Fruit fly (Drosophila melanogaster) whole organism, embryonic: ENCODE measurements around the gene CG34117.

ENCODE experiments used
- Bteb2 ChIP-seq: fragments of 200-800 bp; sonication (Bioruptor generic); optimal IDR thresholded peaks from 2 replicates; lab custom pipeline; 2016; ENCODE audit warnings: missing biosample characterization, missing genetic modification characterization
- CG1024 ChIP-seq: fragments of 200-800 bp; sonication (Bioruptor generic); IDR thresholded peaks from 2 replicates; pipeline ENCODE4 v1.3.6; 2022; ENCODE audit warnings: missing biosample characterization, missing genetic modification characterization
- CG10654 ChIP-seq: fragments of 200-800 bp; sonication (Bioruptor generic); optimal IDR thresholded peaks from 2 replicates; lab custom pipeline; 2016; ENCODE audit warnings: missing biosample characterization, missing genetic modification characterization
- CG12299 ChIP-seq: fragments of 200-800 bp; sonication (Bioruptor generic); optimal IDR thresholded peaks from 2 replicates; lab custom pipeline; 2018; ENCODE audit warnings: missing biosample characterization, mild to moderate bottlenecking, missing genetic modification characterization
- CG13287 ChIP-seq: fragments of 200-800 bp; sonication (Bioruptor generic); IDR thresholded peaks from 2 replicates; pipeline ENCODE4 v1.3.6; 2022; ENCODE audit warnings: missing biosample characterization, missing genetic modification characterization; ENCODE audit not compliant: partially characterized antibody
- CG13624 ChIP-seq: fragments of 200-800 bp; sonication (Bioruptor generic); optimal IDR thresholded peaks from 2 replicates; lab custom pipeline; 2016; ENCODE audit warnings: missing biosample characterization, missing genetic modification characterization
- CG14860 ChIP-seq: fragments of 200-800 bp; sonication (Bioruptor generic); IDR thresholded peaks from 3 replicates; pipeline ENCODE4 v1.3.6; 2022; ENCODE audit warnings: missing biosample characterization, missing genetic modification characterization; ENCODE audit not compliant: partially characterized antibody
- CG17186 ChIP-seq: fragments of 200-800 bp; sonication (Bioruptor generic); optimal IDR thresholded peaks from 3 replicates; lab custom pipeline; 2017; ENCODE audit warnings: missing biosample characterization, missing genetic modification reagents, missing genetic modification characterization
- CG17361 ChIP-seq: fragments of 200-800 bp; sonication (Bioruptor generic); IDR thresholded peaks from 3 replicates; pipeline ENCODE4 v1.3.6; 2022; ENCODE audit warnings: missing biosample characterization, missing genetic modification characterization
- CG17568 ChIP-seq: fragments of 200-800 bp; sonication (Bioruptor generic); optimal IDR thresholded peaks from 2 replicates; lab custom pipeline; 2018; ENCODE audit warnings: missing biosample characterization, mild to moderate bottlenecking, missing genetic modification characterization, moderate library complexity
- CG18764 ChIP-seq: fragments of 200-800 bp; sonication (Bioruptor generic); optimal IDR thresholded peaks from 3 replicates; lab custom pipeline; 2016; ENCODE audit warnings: missing biosample characterization, missing genetic modification characterization
- CG2116 ChIP-seq: fragments of 200-800 bp; sonication (Bioruptor generic); optimal IDR thresholded peaks from 3 replicates; lab custom pipeline; 2018; ENCODE audit warnings: missing biosample characterization, mild to moderate bottlenecking, missing genetic modification characterization
- CG32772 ChIP-seq: fragments of 200-800 bp; sonication (Bioruptor generic); IDR thresholded peaks from 2 replicates; pipeline ENCODE4 v1.3.6; 2022; ENCODE audit warnings: missing biosample characterization, missing genetic modification characterization
- CG4360 ChIP-seq: fragments of 200-800 bp; sonication (Bioruptor generic); IDR thresholded peaks from 2 replicates; pipeline ENCODE4 v1.3.6; 2022; ENCODE audit warnings: missing biosample characterization, missing genetic modification characterization
- CG4404 ChIP-seq: fragments of 200-800 bp; sonication (Bioruptor generic); IDR thresholded peaks from 2 replicates; pipeline ENCODE4 v1.3.6; 2022; ENCODE audit warnings: missing biosample characterization, missing genetic modification characterization
- CG8478 ChIP-seq: fragments of >200 bp; optimal IDR thresholded peaks from 2 replicates; lab custom pipeline; 2018
- CG8765 ChIP-seq: fragments of 200-800 bp; sonication (Bioruptor generic); IDR thresholded peaks from 2 replicates; pipeline ENCODE4 v1.3.6; 2022; ENCODE audit warnings: missing biosample characterization, missing genetic modification characterization
- CG8944 ChIP-seq: fragments of 200-800 bp; sonication (Bioruptor generic); optimal IDR thresholded peaks from 3 replicates; lab custom pipeline; 2016; ENCODE audit warnings: missing biosample characterization, missing genetic modification characterization
- CkIIα-i1 ChIP-seq: fragments of 200-800 bp; sonication (Bioruptor generic); IDR thresholded peaks from 2 replicates; pipeline ENCODE4 v1.3.6; 2022; ENCODE audit warnings: missing biosample characterization, missing genetic modification characterization
- Dip3 ChIP-seq: fragments of 200-800 bp; sonication (Bioruptor generic); optimal IDR thresholded peaks from 3 replicates; lab custom pipeline; 2016; ENCODE audit warnings: missing biosample characterization, missing genetic modification characterization
- Hmr ChIP-seq: fragments of 200-800 bp; sonication (Bioruptor generic); optimal IDR thresholded peaks from 3 replicates; lab custom pipeline; 2017; ENCODE audit warnings: mild to moderate bottlenecking, missing biosample characterization, missing genetic modification reagents, missing genetic modification characterization
- Lhr ChIP-seq: fragments of 200-800 bp; sonication (Bioruptor generic); optimal IDR thresholded peaks from 3 replicates; lab custom pipeline; 2017; ENCODE audit warnings: mild to moderate bottlenecking, missing biosample characterization, missing genetic modification reagents, missing genetic modification characterization
- Lpt ChIP-seq: fragments of >200 bp; optimal IDR thresholded peaks from 2 replicates; lab custom pipeline; 2018; ENCODE audit warnings: missing biosample characterization, missing genetic modification characterization
- Neu2 ChIP-seq: fragments of 200-800 bp; sonication (Bioruptor generic); optimal IDR thresholded peaks from 3 replicates; lab custom pipeline; 2016; ENCODE audit warnings: missing biosample characterization, missing genetic modification characterization, borderline replicate concordance
- Opbp ChIP-seq: fragments of 200-800 bp; sonication (Bioruptor generic); IDR thresholded peaks from 3 replicates; pipeline ENCODE4 v1.3.6; 2022; ENCODE audit warnings: missing biosample characterization, missing genetic modification characterization; ENCODE audit not compliant: partially characterized antibody
- Optix ChIP-seq: fragments of 200-800 bp; sonication (Bioruptor generic); IDR thresholded peaks from 3 replicates; pipeline ENCODE4 v1.3.6; 2022; ENCODE audit warnings: missing biosample characterization, missing genetic modification characterization
- Poxn ChIP-seq: fragments of 200-800 bp; sonication (Bioruptor generic); IDR thresholded peaks from 2 replicates; pipeline ENCODE4 v1.3.6; 2022; ENCODE audit warnings: missing biosample characterization, missing genetic modification characterization
- Ravus ChIP-seq: fragments of 200-800 bp; sonication (Bioruptor generic); IDR thresholded peaks from 2 replicates; pipeline ENCODE4 v1.3.6; 2022; ENCODE audit warnings: missing biosample characterization, missing genetic modification characterization
- Sry-δ ChIP-seq: fragments of 200-800 bp; sonication (Bioruptor generic); optimal IDR thresholded peaks from 2 replicates; lab custom pipeline; 2016; ENCODE audit warnings: missing biosample characterization, missing genetic modification characterization
- Ssrp ChIP-seq: fragments of 200-800 bp; sonication (Bioruptor generic); optimal IDR thresholded peaks from 2 replicates; lab custom pipeline; 2018; ENCODE audit warnings: missing biosample characterization, mild to moderate bottlenecking, missing genetic modification characterization, moderate library complexity
- Taf1 ChIP-seq: fragments of 200-800 bp; sonication (Bioruptor generic); IDR thresholded peaks from 2 replicates; pipeline ENCODE4 v1.3.6; 2022; ENCODE audit warnings: missing biosample characterization, missing genetic modification characterization
- Xrp1 ChIP-seq: fragments of 200-800 bp; sonication (Bioruptor generic); IDR thresholded peaks from 2 replicates; pipeline ENCODE4 v1.3.6; 2022; ENCODE audit warnings: missing biosample characterization, missing genetic modification characterization
- ase ChIP-seq: fragments of 200-800 bp; sonication (Bioruptor generic); IDR thresholded peaks from 3 replicates; pipeline ENCODE4 v1.3.6; 2022; ENCODE audit warnings: missing biosample characterization, missing genetic modification characterization
- croc ChIP-seq: fragments of 200-800 bp; sonication (Bioruptor generic); conservative IDR thresholded peaks from 3 replicates; pipeline ENCODE4 v1.3.6; 2022; ENCODE audit warnings: missing biosample characterization, missing genetic modification characterization
- gce ChIP-seq: fragments of 200-800 bp; sonication (Bioruptor generic); IDR thresholded peaks from 3 replicates; pipeline ENCODE4 v1.3.6; 2022; ENCODE audit warnings: missing biosample characterization, missing genetic modification characterization
- kah ChIP-seq: fragments of 200-800 bp; sonication (Bioruptor generic); optimal IDR thresholded peaks from 2 replicates; lab custom pipeline; 2018; ENCODE audit warnings: missing biosample characterization, mild to moderate bottlenecking, missing genetic modification characterization
- lab ChIP-seq: fragments of 200-800 bp; sonication (Bioruptor generic); optimal IDR thresholded peaks from 3 replicates; lab custom pipeline; 2017; ENCODE audit warnings: missing biosample characterization, missing genetic modification characterization, mild to moderate bottlenecking, moderate library complexity, missing genetic modification reagents
- mam ChIP-seq: fragments of 200-800 bp; sonication (Bioruptor generic); optimal IDR thresholded peaks from 3 replicates; lab custom pipeline; 2016; ENCODE audit warnings: missing biosample characterization, missing genetic modification characterization
- mirr ChIP-seq: fragments of 200-800 bp; sonication (Bioruptor generic); optimal IDR thresholded peaks from 3 replicates; lab custom pipeline; 2018; ENCODE audit warnings: missing biosample characterization, mild to moderate bottlenecking, missing genetic modification characterization
- mld ChIP-seq: fragments of 200-800 bp; sonication (Bioruptor generic); IDR thresholded peaks from 3 replicates; pipeline ENCODE4 v1.3.6; 2022; ENCODE audit warnings: missing biosample characterization, missing genetic modification characterization; ENCODE audit not compliant: partially characterized antibody
- nerfin-1 ChIP-seq: fragments of 200-800 bp; sonication (Bioruptor generic); optimal IDR thresholded peaks from 3 replicates; lab custom pipeline; 2019; ENCODE audit warnings: missing biosample characterization, mild to moderate bottlenecking, missing genetic modification characterization, moderate library complexity
- nom ChIP-seq: fragments of 200-800 bp; sonication (Bioruptor generic); optimal IDR thresholded peaks from 2 replicates; lab custom pipeline; 2017; ENCODE audit warnings: missing biosample characterization, missing genetic modification characterization, mild to moderate bottlenecking, moderate library complexity, missing genetic modification reagents
- sima ChIP-seq: fragments of 200-800 bp; sonication (Bioruptor generic); optimal IDR thresholded peaks from 2 replicates; lab custom pipeline; 2016; ENCODE audit warnings: missing biosample characterization, missing genetic modification characterization
- vvl ChIP-seq: fragments of 200-800 bp; sonication (Bioruptor generic); IDR thresholded peaks from 2 replicates; pipeline ENCODE4 v1.3.6; 2022; ENCODE audit warnings: missing biosample characterization, missing genetic modification characterization
- zf30C ChIP-seq: fragments of 200-800 bp; sonication (Bioruptor generic); optimal IDR thresholded peaks from 3 replicates; lab custom pipeline; 2018; ENCODE audit warnings: missing biosample characterization, mild to moderate bottlenecking, missing genetic modification characterization

CG34117 gene

dm6 chr3R:9378644-9379411, 21.0 kb downstream of the CG34117 start (continued):
- TF ChIP-seq mam (GFP tag; lab: Kevin White, UChicago) (no peak), sima (no peak), CG4360 (GFP tag; lab: Robert Waterston, UW) (no peak), Lhr (GFP tag; lab: Kevin White, UChicago) (peak; percentile 10), zf30C (GFP tag; lab: Kevin White, UChicago) (peak; percentile 95), Neu2 (GFP tag; lab: Kevin White, UChicago) (no peak), nerfin-1 (peak; percentile 42), CG8765 (GFP tag; lab: Robert Waterston, UW) (0 out of 2 replicates have a peak, but pooled peaks have one; percentile 15), CG2116 (GFP tag; lab: Kevin White, UChicago) (peak; percentile 40), CG17361 (GFP tag; lab: Robert Waterston, UW) (peak; percentile 80), lab (GFP tag; lab: Kevin White, UChicago) (peak; percentile 27), CG13624 (GFP tag; lab: Kevin White, UChicago) (peak; percentile 7), Opbp (GFP tag; lab: Robert Waterston, UW) (no peak), CG12299 (tag; lab: Kevin White, UChicago) (no peak), Dip3 (GFP tag; lab: Kevin White, UChicago) (no peak), Xrp1 (GFP tag; lab: Robert Waterston, UW) (peak; percentile 91), Bteb2 (no peak), CG8944 (no peak), Ravus (no peak), Taf1 (GFP tag; lab: Robert Waterston, UW) (no peak), CG10654 (GFP tag; lab: Kevin White, UChicago) (peak; percentile 11), mld (GFP tag; lab: Robert Waterston, UW) (no peak), CG1024 (GFP tag; lab: Robert Waterston, UW) (no peak), croc (GFP tag; lab: Robert Waterston, UW) (peak; percentile 54; the same call in 2 of the 3 replicates), Optix (GFP tag; lab: Robert Waterston, UW) (0 out of 3 replicates have a peak, but pooled peaks have one; percentile 19), kah (GFP tag; lab: Kevin White, UChicago) (no peak), Hmr (GFP tag; lab: Kevin White, UChicago) (no peak), vvl (GFP tag; lab: Robert Waterston, UW) (peak; percentile 58), Lpt (no peak), Ssrp (tag; lab: Kevin White, UChicago) (peak; percentile 61), CG13287 (GFP tag; lab: Robert Waterston, UW) (no peak), CG17186 (GFP tag; lab: Kevin White, UChicago) (no peak), gce (GFP tag; lab: Robert Waterston, UW) (no peak), mirr (GFP tag; lab: Kevin White, UChicago) (no peak), CG18764 (GFP tag; lab: Kevin White, UChicago) (peak; percentile 25), CG32772 (GFP tag; lab: Robert Waterston, UW) (peak; percentile 27; the same call in 1 of the 2 replicates), CkIIα-i1 (GFP tag; lab: Robert Waterston, UW) (no peak), Sry-δ (no peak), CG14860 (GFP tag; lab: Robert Waterston, UW) (no peak), CG8478 (lab: Kevin White, UChicago) (no peak), nom (GFP tag; lab: Kevin White, UChicago) (peak; percentile 68), Poxn (no peak), ase (no peak), CG4404 (GFP tag; lab: Robert Waterston, UW) (peak; percentile 80), CG17568 (peak; percentile 0)
